Worm (Caenorhabditis elegans): Measurements from ENCODE around the gene T26A8.3.
A peak's percentile ranks its signal among the peaks of the same experiment; 100 is the strongest.

T26A8.3 gene

DNA sequence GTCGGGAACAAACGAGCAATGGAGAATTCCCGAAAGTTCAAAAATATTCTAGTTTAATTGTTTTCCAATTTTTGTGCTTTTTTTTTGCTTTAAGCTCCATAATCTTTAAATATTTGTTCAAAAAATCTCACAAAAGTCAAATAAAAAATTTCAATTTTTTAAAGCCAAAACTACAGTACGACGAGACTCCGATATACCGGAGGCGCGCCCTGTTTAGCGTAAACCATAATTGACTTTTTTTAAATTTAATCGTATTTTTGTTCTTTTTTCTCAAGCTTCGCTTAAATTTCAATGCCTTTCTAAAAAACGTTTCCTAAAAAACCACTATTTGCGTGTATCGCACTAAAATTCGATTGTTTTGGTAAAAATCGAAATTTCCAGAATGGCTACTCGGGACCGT is 30.5 kb upstream of the T26A8.3 start, which contains the start of gene syx-4:
TSS of gene syx-4 (plus strand) at position 382 of the 400 bp plus-strand sequence.
- TF ChIP-seq jun-1 (tag; optimal IDR thresholded peaks at IDR 0.05): no peak
- no peak for TF ChIP-seq ceh-9 (tag; optimal IDR thresholded peaks at IDR 0.05)

- TF ChIP-seq nhr-25 (tag; optimal IDR thresholded peaks at IDR 0.05): no peak
- TF ChIP-seq pqm-1 (tag; optimal IDR thresholded peaks at IDR 0.05): peak; percentile 35
- TF ChIP-seq elt-1 (tag; optimal IDR thresholded peaks at IDR 0.05): no peak
- TF ChIP-seq elt-2 (tag; optimal IDR thresholded peaks at IDR 0.05): peak; percentile 75
- TF ChIP-seq tbx-2 (tag; optimal IDR thresholded peaks at IDR 0.05): no peak
Measured at ce11 chrIV:8454076-8454475, 27.6 kb upstream of the T26A8.3 start.

- TF ChIP-seq ceh-82 (tag; optimal IDR thresholded peaks at IDR 0.05) (no peak), egl-5 (tag; optimal IDR thresholded peaks at IDR 0.05) (no peak), nfya-1 (tag; optimal IDR thresholded peaks at IDR 0.05; ENCODE audit: insufficient read depth) (no peak), elt-2 (tag; optimal IDR thresholded peaks at IDR 0.05) (peak; percentile 97), daf-12 (tag; optimal IDR thresholded peaks at IDR 0.05) (no peak), jun-1 (tag; optimal IDR thresholded peaks at IDR 0.05) (peak; percentile 59), eor-1 (tag; optimal IDR thresholded peaks at IDR 0.05) (no peak), pha-4 (tag; optimal IDR thresholded peaks at IDR 0.05) (peak; percentile 33), pqm-1 (tag; optimal IDR thresholded peaks at IDR 0.05) (peak; percentile 85)
Measured at ce11 chrIV:8453178-8453577, 26.7 kb upstream of the T26A8.3 start.

ce11 chrIV:8451709-8452248 is 25.3 kb upstream of the T26A8.3 start, which contains the start of gene eppl-1:
Gene eppl-1, minus strand, starts transcription at chrIV:8451759.
- TF ChIP-seq skn-1 (tag; optimal IDR thresholded peaks at IDR 0.05) (no peak), elt-2 (tag; optimal IDR thresholded peaks at IDR 0.05) (peak; percentile 96)

DNA sequence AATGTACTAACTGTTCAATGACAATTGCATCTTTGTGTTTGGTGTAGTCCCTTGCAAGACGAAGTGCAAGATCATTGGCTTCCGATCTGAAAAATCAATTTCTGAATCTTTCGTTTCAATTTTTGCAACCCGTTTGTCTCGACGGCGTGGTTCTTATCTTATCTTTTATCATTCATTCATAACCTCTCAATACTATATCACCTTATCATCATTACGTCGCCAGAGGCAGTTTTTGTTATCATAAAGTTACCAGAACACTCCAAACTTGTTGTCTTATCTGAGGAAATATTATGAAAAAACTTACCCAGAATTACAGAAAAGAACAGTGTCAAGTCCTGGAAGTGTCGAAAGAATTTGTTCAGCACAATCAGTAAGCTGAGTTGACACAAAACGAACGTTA is 24.1 kb upstream of the T26A8.3 start:
- TF ChIP-seq mdl-1 (tag; optimal IDR thresholded peaks at IDR 0.05) (no peak), eor-1 (tag; optimal IDR thresholded peaks at IDR 0.05) (no peak), nhr-11 (tag; optimal IDR thresholded peaks at IDR 0.05) (no peak), ceh-9 (tag; optimal IDR thresholded peaks at IDR 0.05) (no peak), nhr-25 (tag; optimal IDR thresholded peaks at IDR 0.05) (no peak), elt-1 (tag; optimal IDR thresholded peaks at IDR 0.05) (no peak), skn-1 (tag; optimal IDR thresholded peaks at IDR 0.05) (no peak), elt-2 (tag; optimal IDR thresholded peaks at IDR 0.05) (peak; percentile 94), pha-4 (tag; optimal IDR thresholded peaks at IDR 0.05) (peak; percentile 35), R02D3.7 (tag; optimal IDR thresholded peaks at IDR 0.05) (no peak), nfya-1 (tag; optimal IDR thresholded peaks at IDR 0.05; ENCODE audit: insufficient read depth) (no peak), pqm-1 (tag; optimal IDR thresholded peaks at IDR 0.05) (peak; percentile 68), fos-1 (tag; optimal IDR thresholded peaks at IDR 0.05) (no peak), snpc-4 (tag; optimal IDR thresholded peaks at IDR 0.05) (no peak), ZK546.5 (tag; optimal IDR thresholded peaks at IDR 0.05) (no peak), elt-3 (tag; optimal IDR thresholded peaks at IDR 0.05) (peak in 2 of 3 experiments; percentile 40 to 88), egl-27 (tag; optimal IDR thresholded peaks at IDR 0.05) (no peak), jun-1 (tag; optimal IDR thresholded peaks at IDR 0.05) (peak; percentile 64), fkh-10 (GFP tag; optimal IDR thresholded peaks at IDR 0.05) (no peak), nhr-23 (tag; optimal IDR thresholded peaks at IDR 0.05) (peak; percentile 33), fkh-2 (tag; optimal IDR thresholded peaks at IDR 0.05) (no peak), sea-2 (GFP tag; optimal IDR thresholded peaks at IDR 0.05) (no peak), ceh-28 (tag; optimal IDR thresholded peaks at IDR 0.05) (no peak), lsy-12 (tag; optimal IDR thresholded peaks at IDR 0.05) (no peak), egl-5 (tag; optimal IDR thresholded peaks at IDR 0.05) (no peak)

DNA sequence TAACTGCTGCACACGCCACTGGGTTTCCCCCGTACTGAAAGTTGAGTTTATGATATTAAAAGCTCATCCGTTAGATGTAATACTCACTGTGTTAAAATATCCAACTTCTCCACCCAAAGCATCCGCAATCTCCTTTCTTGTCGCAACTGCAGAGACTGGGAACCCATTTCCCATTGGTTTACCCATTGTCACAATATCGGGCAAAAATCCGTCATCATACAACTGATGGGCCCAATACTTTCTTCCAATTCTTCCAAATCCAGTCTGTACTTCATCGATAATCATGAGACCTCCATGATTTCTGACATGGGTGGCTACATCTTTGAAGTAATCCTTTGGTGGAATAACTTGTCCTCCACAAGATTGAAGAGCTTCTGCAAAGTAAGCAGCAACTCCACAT is 23.4 kb upstream of the T26A8.3 start:
- TF ChIP-seq egl-5 (tag; optimal IDR thresholded peaks at IDR 0.05): no peak
- no peak for TF ChIP-seq unc-39 (tag; optimal IDR thresholded peaks at IDR 0.05)
- no peak for TF ChIP-seq ama-1 (optimal IDR thresholded peaks at IDR 0.05)
- no peak for TF ChIP-seq ceh-9 (tag; optimal IDR thresholded peaks at IDR 0.05)
- no peak for TF ChIP-seq hmg-11 (tag; optimal IDR thresholded peaks at IDR 0.05)
- TF ChIP-seq eor-1 (tag; optimal IDR thresholded peaks at IDR 0.05): no peak
- TF ChIP-seq ceh-82 (tag; optimal IDR thresholded peaks at IDR 0.05): no peak
